Worm (Caenorhabditis elegans): ENCODE measurements around the gene T22F3.8.

DNA sequence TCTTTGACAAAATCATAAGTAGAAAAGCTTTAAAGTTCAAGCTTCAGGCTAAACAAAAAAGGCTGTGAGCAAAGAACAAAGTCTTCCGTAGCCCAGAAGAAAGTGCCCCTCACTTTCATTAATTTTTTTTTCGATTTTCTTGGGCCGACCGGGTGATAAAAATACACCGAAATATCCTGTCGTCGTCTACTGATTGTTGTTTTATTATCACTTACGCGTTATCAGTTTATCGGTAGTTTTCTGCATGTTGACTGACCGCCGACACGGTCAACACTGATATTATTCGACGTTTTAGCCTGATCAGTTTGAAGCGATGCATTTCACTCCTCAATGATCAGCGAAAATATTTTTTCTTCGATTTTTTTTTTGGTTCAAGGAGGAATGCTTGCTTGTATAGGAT lies 24.8 kb downstream of the T22F3.8 start:
- TF ChIP-seq him-1 (tag; optimal IDR thresholded peaks at IDR 0.05), result no peak
- TF ChIP-seq dao-5 (tag; optimal IDR thresholded peaks at IDR 0.05), result no peak

All from whole organism, L4/young adult.